Fruit fly (Drosophila melanogaster) whole organism, pupa: ENCODE results near the gene raw.

ENCODE experiments used
- CG10348 ChIP-seq: fragments of 200-800 bp; sonication (Bioruptor generic); IDR thresholded peaks from 2 replicates; pipeline ENCODE4 v1.3.6; 2022; ENCODE audit warnings: missing biosample characterization, missing genetic modification characterization
- CG8159 ChIP-seq: fragments of 200-800 bp; sonication (Bioruptor generic); optimal IDR thresholded peaks from 3 replicates; lab custom pipeline; 2018; ENCODE audit warnings: missing biosample characterization, mild to moderate bottlenecking, missing genetic modification characterization, moderate library complexity
- CG9948 ChIP-seq: fragments of 200-800 bp; sonication (Bioruptor generic); optimal IDR thresholded peaks from 2 replicates; lab custom pipeline; 2018; ENCODE audit warnings: missing biosample characterization, mild to moderate bottlenecking, missing genetic modification characterization, moderate library complexity
- D1 ChIP-seq: fragments of 200-800 bp; sonication (Bioruptor generic); optimal IDR thresholded peaks from 2 replicates; lab custom pipeline; 2018; ENCODE audit warnings: missing biosample characterization, mild to moderate bottlenecking, missing genetic modification characterization, moderate library complexity
- Ets98B ChIP-seq: fragments of 200-800 bp; sonication (Bioruptor generic); IDR thresholded peaks from 2 replicates; pipeline ENCODE4 v1.3.6; 2022; ENCODE audit warnings: missing biosample characterization, missing genetic modification characterization
- Pif1A ChIP-seq: fragments of 200-800 bp; sonication (Bioruptor generic); optimal IDR thresholded peaks from 3 replicates; lab custom pipeline; 2016; ENCODE audit warnings: missing biosample characterization, missing genetic modification characterization
- Pif1B ChIP-seq: fragments of 200-800 bp; sonication (Bioruptor generic); optimal IDR thresholded peaks from 3 replicates; lab custom pipeline; 2016; ENCODE audit warnings: missing biosample characterization, missing genetic modification characterization
- fd96Ca ChIP-seq: fragments of 200-800 bp; sonication (Bioruptor generic); IDR thresholded peaks from 3 replicates; pipeline ENCODE4 v1.3.6; 2022; ENCODE audit warnings: missing biosample characterization, missing genetic modification characterization

DNA sequence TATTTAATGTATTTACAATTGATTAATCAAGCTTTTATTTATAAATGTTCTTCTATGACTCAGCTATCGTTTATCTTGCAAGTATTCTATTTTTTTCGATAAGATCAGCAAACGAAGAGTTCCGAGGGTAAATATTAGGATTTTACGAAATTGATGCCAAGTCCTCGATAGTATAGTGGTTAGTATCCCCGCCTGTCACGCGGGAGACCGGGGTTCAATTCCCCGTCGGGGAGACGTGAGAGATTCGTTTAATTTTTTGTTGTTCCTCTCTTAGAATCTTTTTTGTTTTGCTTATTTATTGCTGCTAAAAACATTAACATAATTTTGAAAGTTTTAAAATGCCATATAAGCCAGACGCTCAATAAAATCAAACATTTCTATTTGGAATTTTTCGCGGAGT lies 61.5 kb downstream of the raw start:
- TF ChIP-seq Pif1A (GFP tag; lab: Kevin White, UChicago): no peak
- no peak for TF ChIP-seq Pif1B
- TF ChIP-seq fd96Ca: no peak
- TF ChIP-seq D1 (tag; lab: Kevin White, UChicago): no peak
- TF ChIP-seq CG10348 (GFP tag; lab: Robert Waterston, UW): no peak
- no peak for TF ChIP-seq CG9948
- no peak for TF ChIP-seq Ets98B (GFP tag; lab: Robert Waterston, UW)
- no peak for TF ChIP-seq CG8159 (tag; lab: Kevin White, UChicago)
